Worm (Caenorhabditis elegans) whole organism, L3 larva: Measurements from ENCODE around the gene clec-40.

Experiments
- elt-2 ChIP-seq: sonication (generic microtip); optimal IDR thresholded peaks from 2 replicates; lab custom pipeline; 2016; ENCODE audit warnings: missing genetic modification reagents, mild to moderate bottlenecking, missing genetic modification characterization, missing compliant biosample characterization
- jun-1 ChIP-seq: fragments of 150-350 bp; optimal IDR thresholded peaks from 2 replicates; lab custom pipeline; 2014; ENCODE audit warnings: missing biosample characterization, missing genetic modification reagents, missing genetic modification characterization
- lin-15B ChIP-seq: fragments of 150-350 bp; optimal IDR thresholded peaks from 2 replicates; lab custom pipeline; 2014; ENCODE audit warnings: missing biosample characterization, missing genetic modification characterization
- nhr-28 ChIP-seq: fragments of 150-350 bp; optimal IDR thresholded peaks from 2 replicates; lab custom pipeline; 2014; ENCODE audit warnings: missing biosample characterization, missing genetic modification characterization
- nhr-76 ChIP-seq: fragments of 150-350 bp; sonication (generic microtip); optimal IDR thresholded peaks from 5 replicates; lab custom pipeline; 2014; ENCODE audit warnings: missing biosample characterization, missing genetic modification characterization
- nhr-77 ChIP-seq: fragments of 150-350 bp; optimal IDR thresholded peaks from 2 replicates; lab custom pipeline; 2014; ENCODE audit warnings: missing biosample characterization, missing genetic modification characterization
- pha-4 ChIP-seq: fragments of 150-350 bp; optimal IDR thresholded peaks from 2 replicates; lab custom pipeline; 2014; ENCODE audit warnings: missing biosample characterization, missing genetic modification reagents, missing genetic modification characterization
- pqm-1 ChIP-seq: fragments of 150-350 bp; optimal IDR thresholded peaks from 2 replicates; lab custom pipeline; 2017; ENCODE audit warnings: missing biosample characterization, missing genetic modification characterization, inconsistent platforms
- skn-1 ChIP-seq: fragments of 150-350 bp; optimal IDR thresholded peaks from 2 replicates; lab custom pipeline; 2014; ENCODE audit warnings: missing biosample characterization, missing genetic modification characterization
- snpc-4 ChIP-seq: fragments of 150-350 bp; optimal IDR thresholded peaks from 2 replicates; lab custom pipeline; 2014; ENCODE audit warnings: missing biosample characterization, missing genetic modification characterization
- tbx-2 ChIP-seq: sonication (generic microtip); optimal IDR thresholded peaks from 2 replicates; lab custom pipeline; 2016; ENCODE audit warnings: mild to moderate bottlenecking, missing genetic modification characterization, missing compliant biosample characterization
- unc-62 ChIP-seq: fragments of 150-350 bp; sonication (generic microtip); optimal IDR thresholded peaks from 4 replicates; lab custom pipeline; 2014; ENCODE audit warnings: missing biosample characterization, missing genetic modification reagents, missing genetic modification characterization
- zag-1 ChIP-seq: fragments of 150-350 bp; optimal IDR thresholded peaks from 2 replicates; lab custom pipeline; 2014; ENCODE audit warnings: missing biosample characterization, missing genetic modification characterization

ce11 chrV:16792717-16793116, 48.1 kb downstream of the clec-40 start:
- no peak for TF ChIP-seq jun-1 (tag; lab: Kevin White, UChicago)
- no peak for TF ChIP-seq nhr-76 (tag; lab: Kevin White, UChicago)
- no peak for TF ChIP-seq elt-2 (tag; lab: Kevin White, UChicago)
- no peak for TF ChIP-seq lin-15B (tag; lab: Kevin White, UChicago)
- TF ChIP-seq nhr-77 (tag; lab: Kevin White, UChicago): no peak
- no peak for TF ChIP-seq snpc-4 (tag; lab: Kevin White, UChicago)
- no peak for TF ChIP-seq skn-1 (tag; lab: Kevin White, UChicago)
- no peak for TF ChIP-seq zag-1
- TF ChIP-seq tbx-2 (tag; lab: Kevin White, UChicago): no peak
- no peak for TF ChIP-seq pha-4 (tag; lab: Kevin White, UChicago)
- no peak for TF ChIP-seq nhr-28 (tag; lab: Kevin White, UChicago)
- no peak for TF ChIP-seq pqm-1 (tag; lab: Kevin White, UChicago)
- TF ChIP-seq unc-62 (GFP tag; lab: Kevin White, UChicago): no peak
